Worm (Caenorhabditis elegans) whole organism, L3 larva: ENCODE results near the gene srj-14.

Experiments used
- R02D3.7 ChIP-seq: fragments of 150-350 bp; optimal IDR thresholded peaks from 2 replicates; lab custom pipeline; 2014; ENCODE audit warnings: missing biosample characterization, missing genetic modification characterization
- mdl-1 ChIP-seq: fragments of 150-350 bp; optimal IDR thresholded peaks from 2 replicates; lab custom pipeline; 2014; ENCODE audit warnings: missing biosample characterization, missing genetic modification characterization
- nhr-43 ChIP-seq: sonication (generic microtip); optimal IDR thresholded peaks from 2 replicates; lab custom pipeline; 2016; ENCODE audit warnings: mild to moderate bottlenecking, missing genetic modification characterization, missing compliant biosample characterization; ENCODE audit not compliant: poor library complexity, severe bottlenecking
- nhr-77 ChIP-seq: fragments of 150-350 bp; optimal IDR thresholded peaks from 2 replicates; lab custom pipeline; 2014; ENCODE audit warnings: missing biosample characterization, missing genetic modification characterization
- unc-39 ChIP-seq: sonication (generic microtip); optimal IDR thresholded peaks from 4 replicates; lab custom pipeline; 2017; ENCODE audit warnings: missing biosample characterization, missing genetic modification characterization
- ztf-4 ChIP-seq: fragments of 150-350 bp; optimal IDR thresholded peaks from 2 replicates; lab custom pipeline; 2014; ENCODE audit warnings: missing biosample characterization, missing genetic modification characterization

- no peak for TF ChIP-seq nhr-77
- no peak for TF ChIP-seq ztf-4
- TF ChIP-seq R02D3.7, result no peak
- TF ChIP-seq mdl-1 (tag; lab: Kevin White, UChicago), result no peak
- TF ChIP-seq nhr-43 (tag; lab: Kevin White, UChicago), result no peak
- no peak for TF ChIP-seq unc-39 (tag; lab: Kevin White, UChicago)
Measured at ce11 chrV:7330868-7331267, 38.6 kb upstream of the srj-14 start, which contains the start of gene F10G2.2.
